Worm (Caenorhabditis elegans) whole organism, L4/young adult: ENCODE results near the gene Y51H4A.5.
"Not testable (repeated sequence)": the region's sequence is repeated elsewhere in the genome, so short reads cannot be mapped to it uniquely, and the experiment has no call there.

ENCODE experiments used
- W03F9.2 ChIP-seq: fragments of 150-350 bp; optimal IDR thresholded peaks from 2 replicates; lab custom pipeline; 2014; ENCODE audit warnings: missing biosample characterization, missing genetic modification characterization
- dao-5 ChIP-seq: sonication (generic microtip); optimal IDR thresholded peaks from 2 replicates; lab custom pipeline; 2016; ENCODE audit warnings: missing genotype, missing genetic modification characterization, moderate library complexity, missing compliant biosample characterization
- him-1 ChIP-seq: sonication (generic microtip); optimal IDR thresholded peaks from 2 replicates; lab custom pipeline; 2016; ENCODE audit warnings: missing genotype, missing genetic modification reagents, missing genetic modification characterization, missing compliant biosample characterization

The Y51H4A.5 gene

DNA sequence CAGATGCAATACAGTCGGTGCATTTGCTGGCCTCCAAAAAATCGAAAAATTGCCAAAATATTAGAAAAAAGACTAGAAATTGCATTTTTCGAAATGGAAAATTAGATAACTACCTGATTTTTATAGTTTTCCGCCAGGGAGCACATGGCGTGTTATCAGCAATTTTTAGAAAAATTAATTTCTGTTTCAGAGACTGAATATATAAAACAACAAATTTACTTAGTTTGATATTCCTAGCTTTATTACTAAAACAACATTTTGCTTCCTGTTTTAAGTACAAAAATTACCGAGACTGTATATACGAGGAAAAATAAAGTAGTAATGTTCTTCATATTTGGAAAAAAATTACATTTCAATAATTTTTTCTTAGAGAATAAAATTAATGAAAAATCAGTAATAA lies at the start of gene Y51H4A.5:
Y51H4A.5 (minus strand) TSS at position 101 of the 400 bp plus-strand sequence.
- TF ChIP-seq dao-5 (tag; lab: Kevin White, UChicago) (no peak), him-1 (tag; lab: Kevin White, UChicago) (no peak), W03F9.2 (tag; lab: Kevin White, UChicago) (no peak)

DNA sequence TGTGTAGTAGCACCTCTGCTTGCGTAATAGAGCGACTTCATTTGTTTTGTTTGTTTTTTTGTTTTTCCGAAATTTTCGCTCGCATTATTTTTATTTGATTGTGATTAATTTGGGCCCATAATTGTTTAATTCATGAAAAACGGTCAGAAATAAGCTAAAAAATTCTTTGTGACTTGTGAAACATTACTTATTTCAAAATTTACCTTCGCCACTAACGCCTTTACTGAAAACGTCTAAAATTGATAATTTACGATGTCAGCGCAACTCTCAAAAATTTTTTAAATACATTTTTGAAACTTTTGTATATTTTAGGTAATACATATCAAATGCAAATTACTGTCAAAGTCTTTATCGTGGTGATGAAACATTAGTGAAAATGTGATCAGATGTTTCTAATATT lies 35.0 kb upstream of the Y51H4A.5 start:
- no peak for TF ChIP-seq W03F9.2 (tag; lab: Kevin White, UChicago)
- no peak for TF ChIP-seq him-1 (tag; lab: Kevin White, UChicago)
- no peak for TF ChIP-seq dao-5 (tag; lab: Kevin White, UChicago)

DNA sequence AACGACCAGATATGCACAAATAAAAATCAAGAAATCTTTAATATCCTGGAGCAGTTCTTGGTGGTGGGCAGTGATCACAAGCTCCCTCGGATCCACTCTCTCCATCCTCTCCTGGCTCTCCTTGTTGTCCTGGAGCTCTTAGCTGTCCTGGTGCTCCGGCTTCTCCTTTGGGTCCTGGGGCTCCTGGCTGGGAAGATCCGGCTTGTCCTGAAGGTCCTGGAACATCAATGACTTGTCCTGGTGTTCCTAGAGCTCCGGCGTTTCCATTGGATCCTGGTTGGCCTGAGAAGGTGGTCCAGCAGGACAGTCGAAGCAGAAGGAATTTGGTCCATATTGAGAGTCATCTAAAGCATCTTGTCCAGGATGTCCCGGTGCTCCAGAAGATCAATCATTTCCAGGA lies 25.5 kb upstream of the Y51H4A.5 start:
- no peak for TF ChIP-seq W03F9.2 (tag; lab: Kevin White, UChicago)

DNA sequence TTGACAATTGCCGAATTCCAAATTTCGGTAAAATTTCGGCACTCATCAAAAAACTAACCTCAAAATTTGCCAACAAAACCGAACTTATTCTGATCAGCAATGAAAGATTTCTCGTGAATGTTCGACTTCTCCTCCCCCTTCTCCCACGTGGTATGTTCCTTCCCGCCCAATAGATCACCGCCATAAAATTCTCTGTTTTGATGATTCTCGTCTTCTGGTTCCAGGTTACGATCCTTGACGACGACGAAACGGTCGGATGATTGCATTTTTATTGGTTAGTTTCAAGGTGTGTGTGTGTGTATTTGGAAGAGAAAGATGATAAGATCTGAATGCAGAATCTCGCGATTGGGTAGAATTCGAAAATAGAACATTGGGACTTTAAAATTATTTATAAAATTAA lies 16.7 kb upstream of the Y51H4A.5 start, which contains the start of gene uroc-1:
uroc-1 (minus strand) TSS at position 101 of the 400 bp plus-strand sequence.
- no peak for TF ChIP-seq him-1 (tag; lab: Kevin White, UChicago)
- TF ChIP-seq W03F9.2 (tag; lab: Kevin White, UChicago) = no peak
- no peak for TF ChIP-seq dao-5 (tag; lab: Kevin White, UChicago)

DNA sequence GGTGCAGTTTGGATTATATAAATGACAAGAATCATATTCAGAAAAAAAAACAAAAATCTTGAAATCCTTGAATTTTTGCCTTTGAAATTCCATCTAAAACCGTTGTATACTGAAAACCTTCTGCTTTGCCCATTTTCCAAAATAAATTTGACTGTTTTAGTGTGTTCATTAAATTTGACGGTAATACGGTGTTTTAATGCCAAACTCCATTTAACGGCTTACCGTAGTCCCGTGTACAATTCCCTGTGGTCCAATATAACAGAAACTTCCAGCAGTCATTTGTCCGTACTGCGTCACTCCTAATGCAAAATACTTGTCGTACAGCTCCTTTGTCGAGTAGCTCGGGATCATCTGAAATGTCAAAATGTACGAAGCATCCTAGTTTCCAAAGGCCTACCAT lies 14.6 kb upstream of the Y51H4A.5 start:
- TF ChIP-seq him-1 (tag; lab: Kevin White, UChicago) = no peak
- TF ChIP-seq W03F9.2 (tag; lab: Kevin White, UChicago) = no peak
- no peak for TF ChIP-seq dao-5 (tag; lab: Kevin White, UChicago)

DNA sequence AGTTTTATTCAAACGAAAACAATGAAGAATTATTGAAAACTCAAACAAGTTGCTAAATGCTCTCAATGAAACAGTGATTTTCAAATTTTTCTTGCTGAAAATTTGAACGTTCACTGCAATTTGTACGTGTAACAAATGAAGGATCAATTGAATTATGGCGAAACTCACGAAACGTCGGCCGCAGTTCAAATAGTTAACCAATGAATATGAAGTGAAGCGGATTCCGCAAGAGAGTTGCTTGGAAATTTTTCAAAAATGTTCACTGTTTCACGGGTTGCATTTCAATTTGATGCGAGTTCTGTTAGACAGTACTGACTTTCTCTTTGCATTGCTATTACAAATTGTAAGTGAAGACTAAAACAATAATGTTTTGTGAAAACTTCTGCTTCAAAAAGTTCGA lies 9.0 kb upstream of the Y51H4A.5 start:
- TF ChIP-seq him-1 (tag; lab: Kevin White, UChicago) (no peak), dao-5 (tag; lab: Kevin White, UChicago) (no peak), W03F9.2 (tag; lab: Kevin White, UChicago) (no peak)

DNA sequence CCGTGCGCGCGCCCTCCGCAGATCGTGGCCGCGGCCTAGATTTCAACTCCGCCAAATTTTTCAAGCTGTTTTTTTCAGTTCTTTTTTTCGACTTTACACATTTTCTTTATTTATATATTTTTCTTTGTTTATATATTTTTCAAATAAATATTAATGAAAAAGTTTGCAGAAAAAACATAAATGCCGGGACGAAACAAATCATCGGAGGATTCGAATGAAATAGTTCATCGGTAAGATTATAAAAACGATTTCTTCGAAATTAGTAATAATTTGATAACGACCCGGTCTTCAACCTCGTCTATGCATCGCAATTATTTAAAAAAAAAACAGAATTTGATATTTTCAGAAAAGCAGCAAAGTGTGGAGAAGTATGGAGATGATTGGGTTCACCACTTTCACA lies 7.4 kb upstream of the Y51H4A.5 start, which contains the start of gene Y51H4A.6:
Y51H4A.6 (plus strand) TSS at position 301 of the 400 bp plus-strand sequence.
- TF ChIP-seq him-1 (tag; lab: Kevin White, UChicago) (no peak), dao-5 (tag; lab: Kevin White, UChicago) (no peak), W03F9.2 (tag; lab: Kevin White, UChicago) (no peak)

DNA sequence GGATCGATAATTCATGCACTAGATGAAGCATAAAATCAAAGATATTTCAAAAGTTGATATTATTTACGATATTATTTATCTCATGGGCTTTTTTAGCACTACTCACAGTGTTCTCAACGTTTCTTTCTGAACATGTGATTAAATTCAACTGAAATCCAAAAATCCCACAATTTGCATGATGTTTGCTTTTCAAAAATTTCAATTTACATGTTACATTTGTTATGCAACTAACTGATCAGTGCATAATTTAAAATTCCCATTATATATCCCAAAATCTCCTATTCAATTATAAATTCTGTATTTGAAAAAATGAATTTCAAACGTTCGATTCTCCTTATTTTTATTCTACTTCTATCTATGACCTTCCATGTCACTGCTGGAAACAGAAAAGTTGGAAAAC lies 2.4 kb upstream of the Y51H4A.5 start, which contains the start of gene Y51H4A.937:
Y51H4A.937 (plus strand) TSS at position 301 of the 400 bp plus-strand sequence.
- no peak for TF ChIP-seq dao-5 (tag; lab: Kevin White, UChicago)
- TF ChIP-seq him-1 (tag; lab: Kevin White, UChicago) = no peak
- no peak for TF ChIP-seq W03F9.2 (tag; lab: Kevin White, UChicago)

DNA sequence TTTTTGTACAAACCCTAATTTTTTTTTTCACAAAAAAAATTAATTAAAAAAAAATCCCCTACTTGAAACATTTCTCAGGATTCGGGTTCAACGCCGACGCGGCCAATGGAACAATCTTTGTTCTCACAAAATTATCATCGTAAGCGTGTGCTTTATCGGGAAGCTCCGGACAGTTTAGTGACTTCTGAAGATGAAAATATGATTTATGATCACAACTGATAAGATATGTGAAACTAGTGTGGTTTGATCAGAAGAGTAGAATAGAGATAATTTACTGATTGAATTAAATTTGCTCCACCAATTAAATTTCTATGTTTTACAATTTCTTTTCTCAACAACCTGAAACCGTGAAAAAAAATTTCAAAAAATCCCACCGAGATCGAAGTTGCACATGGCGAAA lies 920 bp downstream of the Y51H4A.5 start:
- TF ChIP-seq him-1 (tag; lab: Kevin White, UChicago) (no peak), dao-5 (tag; lab: Kevin White, UChicago) (no peak), W03F9.2 (tag; lab: Kevin White, UChicago) (no peak)

DNA sequence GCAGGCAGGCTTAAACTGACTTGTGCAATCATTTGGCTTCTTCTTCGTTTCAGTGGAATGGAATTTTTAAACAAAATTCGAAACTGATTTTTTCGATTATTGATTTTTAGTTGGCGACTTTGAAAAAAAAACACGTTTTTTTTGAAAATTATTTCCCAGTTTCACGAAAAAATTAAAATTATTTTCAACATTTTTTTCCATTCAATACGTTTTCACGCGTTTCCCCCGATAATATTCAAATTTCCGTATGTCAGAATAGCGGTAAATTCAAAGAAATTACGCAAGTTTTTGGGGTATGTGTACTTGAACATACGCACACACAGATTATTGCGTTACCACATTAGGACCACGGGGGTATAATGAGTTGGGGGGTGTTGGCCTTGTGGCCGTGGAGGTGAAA lies 18.8 kb downstream of the Y51H4A.5 start, which contains the start of gene Y51H4A.935:
Y51H4A.935 (minus strand) TSS at position 101 of the 400 bp plus-strand sequence.
- not testable (repeated sequence) for TF ChIP-seq him-1, W03F9.2, dao-5 (tag; lab: Kevin White, UChicago)

DNA sequence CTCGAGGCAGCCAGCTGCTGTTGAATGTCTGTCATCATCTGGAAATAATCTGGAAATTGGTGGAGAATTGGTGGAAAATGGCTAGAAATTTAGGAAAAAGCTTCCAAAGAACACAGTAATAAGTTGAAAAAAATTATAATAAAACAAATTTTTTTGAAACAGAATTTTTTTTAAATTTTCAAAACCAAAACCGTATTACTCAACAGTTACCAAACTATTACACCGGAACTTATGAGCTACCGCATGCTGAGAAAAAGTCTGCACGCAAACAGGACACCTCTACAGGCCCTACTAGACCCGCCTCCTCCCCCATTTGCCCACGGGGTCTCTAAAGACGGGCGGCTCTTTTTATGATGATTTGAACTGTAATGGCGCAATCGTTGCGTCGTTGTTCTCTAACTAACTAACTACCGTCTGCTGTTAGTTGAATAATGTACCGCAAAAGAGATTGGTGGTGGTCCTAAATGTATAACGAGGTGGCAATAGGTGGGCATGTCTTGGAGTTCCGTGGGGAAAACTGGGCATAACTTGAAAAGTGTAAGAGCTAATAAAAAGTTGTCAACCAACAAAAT lies 20.2 kb downstream of the Y51H4A.5 start, which contains the start of gene zip-7:
zip-7 (minus strand) TSS at position 51 of the 572 bp plus-strand sequence.
- no peak for TF ChIP-seq him-1 (tag; lab: Kevin White, UChicago)

DNA sequence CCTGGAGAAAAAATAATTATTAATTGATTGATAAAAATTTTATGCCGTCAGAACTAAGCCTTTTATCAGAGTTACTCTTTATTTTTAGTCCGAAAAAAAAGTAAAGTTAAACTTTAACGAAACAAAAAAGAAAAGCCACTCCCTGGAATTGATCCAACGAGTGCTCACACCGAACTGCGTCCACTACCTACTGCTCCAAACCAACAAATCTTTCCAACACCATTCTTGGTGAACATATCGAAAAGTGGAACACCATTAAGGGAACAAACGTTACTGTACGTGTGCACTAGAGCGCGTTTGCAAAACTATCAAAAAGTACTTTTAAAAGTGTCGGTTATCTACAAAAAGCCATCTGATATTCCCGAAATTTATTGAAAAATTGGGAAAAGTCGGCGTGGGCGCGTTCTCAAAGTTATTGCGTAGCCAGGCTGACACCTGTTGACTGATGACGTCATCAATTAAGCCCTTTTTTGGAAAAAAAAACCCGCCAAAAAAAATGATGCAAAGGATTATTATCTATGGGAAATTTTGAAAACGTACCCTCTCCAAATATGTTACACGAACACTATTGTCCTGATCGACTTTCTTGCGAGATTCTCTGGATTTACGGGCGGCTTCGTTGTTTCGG lies 22.2 kb downstream of the Y51H4A.5 start:
- TF ChIP-seq him-1 (tag; lab: Kevin White, UChicago) = no peak
- no peak for TF ChIP-seq W03F9.2 (tag; lab: Kevin White, UChicago)
- TF ChIP-seq dao-5 (tag; lab: Kevin White, UChicago) = peak; percentile 1

DNA sequence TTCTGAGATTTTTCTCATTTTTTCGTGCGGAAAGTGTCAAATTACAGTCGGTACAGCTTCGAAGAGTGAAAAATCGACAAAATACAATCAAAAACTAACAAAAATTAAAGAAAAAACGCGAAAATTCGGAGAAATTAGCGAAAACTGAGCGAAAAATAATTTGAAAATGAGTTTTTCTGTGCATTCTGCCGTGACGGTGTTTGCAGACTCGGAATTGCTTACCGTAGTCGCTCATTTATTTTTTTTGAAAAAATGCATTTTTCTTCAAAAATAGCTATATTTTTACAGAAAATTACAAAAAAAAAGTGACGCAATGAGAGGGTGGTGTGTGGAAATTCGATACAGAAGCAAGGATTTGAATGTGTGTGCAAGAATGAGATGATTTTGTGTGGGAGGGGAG lies 22.9 kb downstream of the Y51H4A.5 start:
- TF ChIP-seq W03F9.2 (tag; lab: Kevin White, UChicago) (no peak), him-1 (tag; lab: Kevin White, UChicago) (no peak), dao-5 (tag; lab: Kevin White, UChicago) (no peak)

DNA sequence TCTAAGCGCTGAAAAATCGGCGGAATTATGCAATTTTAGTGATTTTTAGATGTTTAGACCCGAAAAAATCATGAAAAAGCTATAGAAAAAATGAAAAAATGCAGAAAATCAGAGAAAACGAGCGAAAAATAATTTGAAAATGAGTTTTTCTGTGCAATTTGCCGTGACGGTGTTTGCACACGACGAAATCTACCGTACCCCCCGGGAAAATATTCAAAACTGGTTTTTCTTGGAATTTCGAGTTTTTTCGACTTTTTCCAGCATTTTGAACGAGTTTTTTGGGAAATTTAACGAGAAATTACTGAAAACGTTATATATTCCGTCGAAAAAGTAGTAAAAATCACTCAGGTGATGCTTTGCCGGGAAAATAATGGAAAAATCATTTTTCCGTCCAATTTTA lies 23.6 kb downstream of the Y51H4A.5 start:
- TF ChIP-seq dao-5 (tag; lab: Kevin White, UChicago) = no peak
- no peak for TF ChIP-seq W03F9.2 (tag; lab: Kevin White, UChicago)
- TF ChIP-seq him-1 (tag; lab: Kevin White, UChicago) = no peak
